Fruit fly (Drosophila melanogaster) whole organism, wandering third instar larva: Measurements from ENCODE around the gene CG31549.

Experiments
- Abd-B ChIP-seq: fragments of >200 bp; optimal IDR thresholded peaks from 2 replicates; lab custom pipeline; 2017; ENCODE audit warnings: missing biosample characterization, missing genetic modification characterization
- CG32264 ChIP-seq: fragments of 200-800 bp; sonication (Bioruptor generic); optimal IDR thresholded peaks from 2 replicates; lab custom pipeline; 2016; ENCODE audit warnings: missing biosample characterization, missing genetic modification characterization
- CG9705 ChIP-seq: fragments of 200-800 bp; sonication (Bioruptor generic); optimal IDR thresholded peaks from 2 replicates; lab custom pipeline; 2018; ENCODE audit warnings: missing biosample characterization, mild to moderate bottlenecking, missing genetic modification characterization
- CrebA ChIP-seq: fragments of 200-800 bp; sonication (Bioruptor generic); optimal IDR thresholded peaks from 2 replicates; lab custom pipeline; 2016; ENCODE audit warnings: missing biosample characterization, mild to moderate bottlenecking, missing genetic modification characterization, borderline replicate concordance
- GATAd ChIP-seq: sonication (Bioruptor generic); optimal IDR thresholded peaks from 2 replicates; lab custom pipeline; 2016; ENCODE audit warnings: missing biosample characterization, missing genetic modification characterization
- HLH106 ChIP-seq: fragments of 200-800 bp; optimal IDR thresholded peaks from 3 replicates; lab custom pipeline; 2019; ENCODE audit warnings: missing biosample characterization, mild to moderate bottlenecking, missing genetic modification characterization, moderate library complexity
- Hnf4 ChIP-seq: fragments of 200-800 bp; sonication (Bioruptor generic); optimal IDR thresholded peaks from 2 replicates; lab custom pipeline; 2016; ENCODE audit warnings: missing biosample characterization, mild to moderate bottlenecking, missing genetic modification characterization
- Hr78 ChIP-seq: fragments of >200 bp; optimal IDR thresholded peaks from 2 replicates; lab custom pipeline; 2017; ENCODE audit warnings: missing biosample characterization, missing genetic modification characterization
- Hr83 ChIP-seq: fragments of 200-300 bp; sonication (Bioruptor generic); optimal IDR thresholded peaks from 2 replicates; lab custom pipeline; 2016; ENCODE audit warnings: missing biosample characterization, mild to moderate bottlenecking, missing genetic modification characterization, moderate library complexity; ENCODE audit not compliant: poor library complexity, severe bottlenecking
- Jra ChIP-seq: sonication (Bioruptor generic); optimal IDR thresholded peaks from 2 replicates; lab custom pipeline; 2016; ENCODE audit warnings: missing biosample characterization, missing genetic modification characterization
- Mio ChIP-seq: sonication (Bioruptor generic); optimal IDR thresholded peaks from 2 replicates; lab custom pipeline; 2016; ENCODE audit warnings: missing biosample characterization, missing genetic modification characterization
- Myc ChIP-seq: fragments of >200 bp; optimal IDR thresholded peaks from 2 replicates; lab custom pipeline; 2017
- OdsH ChIP-seq: fragments of 200-800 bp; sonication (Bioruptor generic); optimal IDR thresholded peaks from 2 replicates; lab custom pipeline; 2016; ENCODE audit warnings: missing biosample characterization, mild to moderate bottlenecking, missing genetic modification characterization
- Rel ChIP-seq, 2 experiments: fragments of 200-800 bp; sonication (Bioruptor generic) in 1 of 2; optimal IDR thresholded peaks; 2 replicates in 1 of 2; 3 replicates in 1 of 2; lab custom pipeline; 2016 to 2019; ENCODE audit warnings: mild to moderate bottlenecking in 2 of 2, missing biosample characterization in 2 of 2, missing genetic modification characterization in 2 of 2, moderate library complexity in 1 of 2
- Sp1 ChIP-seq: fragments of 200-800 bp; sonication (Bioruptor generic); optimal IDR thresholded peaks from 3 replicates; lab custom pipeline; 2019; ENCODE audit warnings: missing biosample characterization, mild to moderate bottlenecking, missing genetic modification characterization, moderate library complexity
- Vsx2 ChIP-seq: fragments of 200-300, 225-300 bp; sonication (Bioruptor generic); optimal IDR thresholded peaks from 2 replicates; lab custom pipeline; 2018; ENCODE audit warnings: missing biosample characterization, missing genetic modification characterization; ENCODE audit not compliant: partially characterized antibody
- dl ChIP-seq, 2 experiments: fragments of 175-275, 200-275 bp in 1 of 2; fragments of 200-275 bp in 1 of 2; sonication (Bioruptor generic); optimal IDR thresholded peaks; lab custom pipeline; 2018; ENCODE audit warnings: mild to moderate bottlenecking in 2 of 2, missing biosample characterization in 2 of 2, missing genetic modification characterization in 2 of 2, moderate library complexity in 2 of 2; ENCODE audit not compliant: partially characterized antibody in 2 of 2, insufficient read depth in 1 of 2
- dmrt93B ChIP-seq: fragments of 200-800 bp; sonication (Bioruptor generic); optimal IDR thresholded peaks from 2 replicates; lab custom pipeline; 2018; ENCODE audit warnings: missing biosample characterization, mild to moderate bottlenecking, missing genetic modification characterization
- dsf ChIP-seq: sonication (Bioruptor generic); optimal IDR thresholded peaks from 2 replicates; lab custom pipeline; 2016; ENCODE audit warnings: missing biosample characterization, missing genetic modification characterization, borderline replicate concordance
- ey ChIP-seq: fragments of 200-800 bp; sonication (Bioruptor generic); optimal IDR thresholded peaks from 2 replicates; lab custom pipeline; 2016; ENCODE audit warnings: missing biosample characterization, missing genetic modification characterization
- foxo ChIP-seq, 2 experiments: fragments of 200-800 bp; sonication (Bioruptor generic); optimal IDR thresholded peaks; 2 replicates in 1 of 2; 3 replicates in 1 of 2; lab custom pipeline; 2016 to 2017; ENCODE audit warnings: missing biosample characterization in 2 of 2, missing genetic modification characterization in 2 of 2
- fru ChIP-seq: fragments of 200-800 bp; sonication (Bioruptor generic); optimal IDR thresholded peaks from 3 replicates; lab custom pipeline; 2016; ENCODE audit warnings: missing biosample characterization, mild to moderate bottlenecking, missing genetic modification characterization
- h ChIP-seq: fragments of 200-800 bp; sonication (Bioruptor generic); optimal IDR thresholded peaks from 3 replicates; lab custom pipeline; 2016; ENCODE audit warnings: missing biosample characterization, mild to moderate bottlenecking, missing genetic modification characterization
- jim ChIP-seq: fragments of 175-275, 200-325 bp; sonication (Bioruptor generic); optimal IDR thresholded peaks from 2 replicates; lab custom pipeline; 2016; ENCODE audit warnings: missing biosample characterization, mild to moderate bottlenecking, missing genetic modification characterization
- lola ChIP-seq: fragments of >200 bp; optimal IDR thresholded peaks from 2 replicates; lab custom pipeline; 2017; ENCODE audit warnings: missing biosample characterization, missing genetic modification characterization
- pan ChIP-seq: fragments of >200 bp; optimal IDR thresholded peaks from 2 replicates; lab custom pipeline; 2017
- psq ChIP-seq: fragments of 200-800 bp; sonication (Bioruptor generic); optimal IDR thresholded peaks from 3 replicates; lab custom pipeline; 2017; ENCODE audit warnings: missing biosample characterization, mild to moderate bottlenecking, missing genetic modification characterization, moderate library complexity
- rgr ChIP-seq: fragments of 200-800 bp; sonication (Bioruptor generic); optimal IDR thresholded peaks from 3 replicates; lab custom pipeline; 2016; ENCODE audit warnings: missing biosample characterization, mild to moderate bottlenecking, missing genetic modification characterization
- sage ChIP-seq: fragments of 200-800 bp; sonication (Bioruptor generic); optimal IDR thresholded peaks from 2 replicates; lab custom pipeline; 2016; ENCODE audit warnings: missing biosample characterization, mild to moderate bottlenecking, missing genetic modification characterization
- sv ChIP-seq: fragments of 200-800 bp; sonication (Bioruptor generic); optimal IDR thresholded peaks from 3 replicates; lab custom pipeline; 2016; ENCODE audit warnings: missing biosample characterization, missing genetic modification characterization
- tai ChIP-seq: sonication (Bioruptor generic); optimal IDR thresholded peaks from 2 replicates; lab custom pipeline; 2016; ENCODE audit warnings: missing biosample characterization, missing genetic modification characterization
- usp ChIP-seq: fragments of >200 bp; optimal IDR thresholded peaks from 2 replicates; lab custom pipeline; 2017; ENCODE audit warnings: missing biosample characterization, missing genetic modification characterization
- woc ChIP-seq: sonication (Bioruptor generic); optimal IDR thresholded peaks from 2 replicates; lab custom pipeline; 2016; ENCODE audit warnings: missing biosample characterization, mild to moderate bottlenecking, missing genetic modification characterization

CG31549 gene

DNA sequence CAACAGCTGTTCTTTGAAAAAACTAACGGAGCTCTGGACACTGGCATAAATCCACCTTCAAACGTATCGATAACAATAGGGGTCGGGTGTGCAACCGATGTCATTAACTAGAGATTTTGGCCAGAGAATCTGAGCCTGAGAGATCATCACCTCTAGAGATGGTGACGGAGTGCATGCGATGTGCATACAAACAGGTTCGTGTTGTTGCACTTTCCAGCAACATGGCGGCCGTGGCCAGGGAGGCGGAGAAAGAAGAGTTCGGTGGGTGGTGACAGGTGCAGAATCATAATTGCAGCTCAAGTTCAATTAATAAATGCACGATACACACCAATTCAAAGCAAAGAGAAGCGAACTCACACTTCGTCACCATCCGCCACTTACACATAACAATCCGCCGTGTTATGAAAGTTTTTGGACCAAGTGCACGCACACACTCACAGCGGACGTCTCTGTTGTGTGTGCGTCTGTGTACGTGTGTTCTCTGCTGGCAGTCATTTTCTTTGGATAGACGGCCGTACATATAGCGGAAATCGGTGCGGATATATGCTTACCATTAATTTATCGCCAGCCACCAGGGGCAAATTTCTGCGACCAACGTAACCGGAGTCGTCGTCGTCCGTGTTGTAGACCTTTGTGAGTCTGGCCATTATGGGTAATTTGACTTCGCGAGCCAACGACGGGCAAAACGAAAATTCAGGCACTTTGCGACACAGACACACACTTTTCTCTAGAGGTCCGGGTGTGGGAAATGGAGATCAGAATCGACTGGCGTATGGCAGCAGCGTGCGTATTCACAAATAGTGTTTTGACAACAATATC, 27.2 kb downstream of the CG31549 start:
- TF ChIP-seq Hr83 (GFP tag; lab: Kevin White, UChicago) (peak; percentile 36), ey (GFP tag; lab: Kevin White, UChicago) (no peak), h (peak; percentile 39), Jra (GFP tag; lab: Kevin White, UChicago) (no peak), dmrt93B (GFP tag; lab: Kevin White, UChicago) (no peak), OdsH (GFP tag; lab: Kevin White, UChicago) (peak; percentile 5), Hnf4 (peak; percentile 15), foxo (GFP tag; optimal IDR thresholded peaks at IDR 0.05; lab: Kevin White, UChicago) (peak in 1 of 2 experiments; percentile 20), rgr (GFP tag; lab: Kevin White, UChicago) (peak; percentile 2), fru (GFP tag; lab: Kevin White, UChicago) (peak; percentile 29), psq (GFP tag; lab: Kevin White, UChicago) (peak; percentile 3)
- TF ChIP-seq, all 38 proteins: peak for 8

dm6 chr3R:5659829-5660197, 27.8 kb downstream of the CG31549 start, which contains the start of gene CG2182:
TSS of gene CG2182 (minus strand) at chr3R:5659912.
- TF ChIP-seq CrebA (GFP tag; lab: Kevin White, UChicago) (no peak), Jra (GFP tag; lab: Kevin White, UChicago) (peak; percentile 6), Hr83 (GFP tag; lab: Kevin White, UChicago) (peak; percentile 36), Hnf4 (peak; percentile 10), woc (no peak)
- TF ChIP-seq, all 38 proteins: peak for 3

DNA sequence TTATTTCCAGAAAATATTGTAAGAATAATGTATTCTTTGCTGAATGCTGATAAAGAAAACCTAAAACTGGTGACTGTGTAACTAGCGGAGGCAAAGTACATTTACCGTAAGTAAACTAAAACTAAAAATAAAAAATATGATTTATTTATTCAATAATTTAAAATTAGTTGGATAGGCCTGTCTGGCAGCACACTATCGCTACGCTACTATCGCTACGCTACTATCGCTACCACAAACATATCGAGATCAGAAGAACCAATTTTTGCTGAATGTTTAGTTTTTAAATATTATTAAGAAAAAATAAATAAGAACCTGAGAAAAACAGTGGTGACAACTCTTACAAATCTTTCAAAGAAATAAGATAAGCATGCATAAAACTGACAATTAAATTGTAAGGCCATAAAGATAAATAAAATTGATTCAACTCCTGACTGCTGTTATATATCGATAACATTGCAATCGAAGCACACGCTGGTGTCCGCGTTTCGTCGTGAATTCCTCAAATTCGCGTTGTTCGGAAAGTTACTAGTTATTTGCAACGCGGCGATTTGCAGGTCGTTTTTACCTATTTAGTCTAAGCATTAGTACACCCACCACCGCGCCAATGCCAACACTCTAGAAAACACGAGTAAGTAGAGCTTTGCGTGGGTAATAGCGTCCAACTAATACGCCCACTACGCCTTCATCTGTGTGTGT, 28.4 kb downstream of the CG31549 start, which contains the start of gene Wdr33:
Gene Wdr33, plus strand, starts transcription at position 438 of the 696 bp plus-strand sequence.
- no peak for TF ChIP-seq dl (GFP tag; optimal IDR thresholded peaks at IDR 0.05; lab: Kevin White, UChicago; ENCODE audit: insufficient read depth in 1 of 2, partially characterized antibody in 2 of 2)
- no peak for TF ChIP-seq tai (GFP tag; lab: Kevin White, UChicago)
- TF ChIP-seq Hr83 (GFP tag; lab: Kevin White, UChicago) = peak; percentile 34
- TF ChIP-seq Jra (GFP tag; lab: Kevin White, UChicago) = no peak
- TF ChIP-seq OdsH (GFP tag; lab: Kevin White, UChicago) = no peak
- peak; percentile 29 for TF ChIP-seq rgr (GFP tag; lab: Kevin White, UChicago)
- peak; percentile 64 for TF ChIP-seq HLH106 (tag; lab: Kevin White, UChicago)
- no peak for TF ChIP-seq sv
- peak; percentile 49 for TF ChIP-seq CG9705 (GFP tag; lab: Kevin White, UChicago)
- peak; percentile 22 for TF ChIP-seq fru (GFP tag; lab: Kevin White, UChicago)
- peak; percentile 45 for TF ChIP-seq woc
- peak in 1 of 2 experiments; percentile 51 for TF ChIP-seq foxo (GFP tag; optimal IDR thresholded peaks at IDR 0.05; lab: Kevin White, UChicago)
- no peak for TF ChIP-seq dmrt93B (GFP tag; lab: Kevin White, UChicago)
- TF ChIP-seq sage (GFP tag; lab: Kevin White, UChicago) = no peak
- no peak for TF ChIP-seq CG32264
- TF ChIP-seq Sp1 (GFP tag; lab: Kevin White, UChicago) = peak; percentile 22
- TF ChIP-seq Vsx2 = no peak

DNA sequence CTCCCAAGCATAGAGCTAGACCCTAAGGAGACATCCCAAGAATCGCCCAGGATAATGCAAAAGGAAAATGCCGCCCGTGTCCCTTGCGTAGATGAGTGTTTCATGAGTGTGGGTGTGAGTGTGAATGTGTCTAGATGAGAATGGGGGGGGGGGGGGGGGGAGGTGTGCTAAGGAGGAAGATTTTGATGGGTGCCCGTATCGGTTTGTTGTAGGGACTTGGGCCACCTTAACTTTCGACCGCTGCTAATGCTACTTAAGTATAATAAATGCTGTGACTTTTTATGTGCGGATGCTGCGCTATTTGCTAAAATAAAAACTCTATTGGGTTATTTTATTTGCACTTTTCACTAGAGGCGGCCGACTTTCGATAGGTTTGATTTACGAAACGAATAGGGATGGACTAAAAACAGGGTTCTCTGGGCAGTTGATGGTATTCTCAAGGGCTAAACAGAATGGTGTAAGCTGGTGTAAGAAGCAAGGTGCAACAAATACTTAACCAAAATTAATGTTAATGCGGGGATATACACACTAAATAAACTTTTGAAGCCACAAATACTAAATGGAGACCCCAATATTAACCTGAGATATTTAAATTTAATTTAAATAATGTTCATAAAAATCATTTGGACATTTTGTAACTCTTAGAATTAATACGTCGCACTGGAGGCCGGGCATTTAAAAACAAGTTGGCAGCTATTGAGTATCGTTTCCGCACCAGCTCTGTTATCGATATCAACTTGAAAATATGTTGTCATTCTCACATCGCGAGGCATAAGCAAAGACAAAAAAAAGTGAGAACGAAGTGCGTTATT, 37.1 kb downstream of the CG31549 start, which contains the start of the genes Xe7 and Atg17:
Gene Xe7, minus strand, starts transcription at position 407 of the 812 bp plus-strand sequence.
Gene Atg17, plus strand, starts transcription at position 786 of the 812 bp plus-strand sequence.
- TF ChIP-seq tai (GFP tag; lab: Kevin White, UChicago) (no peak), jim (no peak), usp (GFP tag; lab: Kevin White, UChicago) (no peak), GATAd (GFP tag; lab: Kevin White, UChicago) (peak; percentile 85), Hr78 (GFP tag; lab: Kevin White, UChicago) (no peak), Vsx2 (no peak), OdsH (GFP tag; lab: Kevin White, UChicago) (peak; percentile 86), pan (lab: Kevin White, UChicago) (no peak), woc (peak; percentile 68), CrebA (GFP tag; lab: Kevin White, UChicago) (no peak), Hnf4 (peak; percentile 88), Rel (GFP tag; optimal IDR thresholded peaks at IDR 0.05; lab: Kevin White, UChicago) (no peak), Rel (tag; optimal IDR thresholded peaks at IDR 0.05; lab: Kevin White, UChicago) (peak; percentile 61), h (peak; percentile 90), Abd-B (GFP tag; lab: Kevin White, UChicago) (no peak), dsf (GFP tag; lab: Kevin White, UChicago) (peak; percentile 85), foxo (GFP tag; optimal IDR thresholded peaks at IDR 0.05; lab: Kevin White, UChicago) (peak; percentile 19 to 94), dl (GFP tag; optimal IDR thresholded peaks at IDR 0.05; lab: Kevin White, UChicago; ENCODE audit: insufficient read depth in 1 of 2, partially characterized antibody in 2 of 2) (no peak), lola (GFP tag; lab: Kevin White, UChicago) (no peak), sage (GFP tag; lab: Kevin White, UChicago) (peak; percentile 54), Sp1 (GFP tag; lab: Kevin White, UChicago) (peak; percentile 88), CG9705 (GFP tag; lab: Kevin White, UChicago) (peak; percentile 91), HLH106 (tag; lab: Kevin White, UChicago) (peak; percentile 95), Jra (GFP tag; lab: Kevin White, UChicago) (peak; percentile 66), Myc (lab: Kevin White, UChicago) (peak; percentile 9), CG32264 (peak; percentile 45), Hr83 (GFP tag; lab: Kevin White, UChicago) (peak; percentile 31), Mio (GFP tag; lab: Kevin White, UChicago) (no peak), rgr (GFP tag; lab: Kevin White, UChicago) (peak; percentile 91)
